Fruit fly (Drosophila melanogaster) Kc167 (cell line): ENCODE measurements around the gene CG10560.

Source experiments
- insv ChIP-seq: fragments of >200 bp; optimal IDR thresholded peaks from 3 replicates; lab custom pipeline; 2018; ENCODE audit warnings: missing external identifiers
- ttk ChIP-seq: sonication (Bioruptor generic); optimal IDR thresholded peaks from 2 replicates; lab custom pipeline; 2017; ENCODE audit warnings: missing external identifiers

DNA sequence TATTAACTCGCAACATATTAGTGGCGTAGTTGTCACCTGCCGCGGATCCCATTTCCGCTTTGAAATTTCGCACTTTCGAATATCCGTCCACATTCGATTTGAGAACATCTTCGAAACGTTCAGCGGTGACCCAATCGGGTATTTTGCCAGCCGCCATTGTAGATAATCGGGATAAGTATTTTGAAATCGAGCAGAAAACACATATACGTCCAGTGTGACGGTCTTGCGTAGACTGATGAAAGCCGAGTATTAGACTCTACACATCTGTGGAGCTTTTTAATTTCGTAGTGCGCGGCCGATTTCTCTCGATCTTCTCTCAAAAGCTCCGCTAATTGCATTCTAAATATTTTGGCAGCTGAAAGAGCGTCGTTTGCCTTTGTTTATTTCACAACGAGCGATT is 9.2 kb upstream of the CG10560 start, which contains the start of gene CHKov1:
- no peak for TF ChIP-seq ttk
- no peak for TF ChIP-seq insv
